Fruit fly (Drosophila melanogaster): ENCODE results near the gene PK1-R.

The PK1-R gene

DNA sequence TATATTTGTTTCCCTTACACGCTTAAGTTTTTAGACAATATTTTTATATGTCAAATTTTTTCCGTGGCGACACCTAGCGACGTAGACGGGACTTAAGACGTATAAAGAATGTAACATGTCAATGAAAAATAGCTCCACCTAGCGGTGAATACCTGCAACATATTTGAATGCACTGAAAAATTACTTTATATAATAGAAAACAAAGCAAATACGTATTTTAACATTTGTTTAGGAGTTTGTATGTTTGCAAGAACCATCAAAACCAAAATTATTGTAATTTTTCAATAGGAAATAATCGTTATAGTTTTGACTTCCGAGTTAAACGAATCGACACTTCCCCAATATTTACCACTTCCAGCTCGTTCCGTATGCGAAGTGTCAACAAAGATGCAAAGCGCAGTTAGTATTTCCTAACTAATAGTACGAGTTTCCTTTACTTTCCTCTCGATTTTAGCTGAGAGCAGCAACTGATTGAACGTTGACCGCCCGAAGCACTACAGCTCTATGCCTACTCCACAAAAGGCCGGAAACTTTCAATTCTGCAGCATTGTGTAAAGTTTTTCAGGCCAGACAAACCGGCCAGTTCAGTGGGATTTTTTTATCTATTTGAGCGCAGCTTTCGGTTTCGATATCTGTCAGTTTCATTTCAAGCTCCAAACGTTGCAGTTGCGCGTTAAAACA is 13.9 kb downstream of the PK1-R start, which contains the start of gene Npc2b (continued):
- TF ChIP-seq CG9139 (GFP tag; optimal IDR thresholded peaks at IDR 0.05), result no peak
- TF ChIP-seq Hr39 (GFP tag; optimal IDR thresholded peaks at IDR 0.05), result peak; percentile 66
- peak; percentile 73 for TF ChIP-seq CG31627 (GFP tag; optimal IDR thresholded peaks at IDR 0.05)
- TF ChIP-seq CG10669 (GFP tag; optimal IDR thresholded peaks at IDR 0.05), result no peak
- TF ChIP-seq Met (GFP tag; optimal IDR thresholded peaks at IDR 0.05), result peak; percentile 39
- peak; percentile 78 for TF ChIP-seq svp (GFP tag)
- peak; percentile 45 for TF ChIP-seq pdm3 (GFP tag; optimal IDR thresholded peaks at IDR 0.05)
- peak; percentile 69 for TF ChIP-seq CG8119 (GFP tag; IDR thresholded peaks at IDR 0.05)
- peak; percentile 49 for TF ChIP-seq net (GFP tag; optimal IDR thresholded peaks at IDR 0.05)
- TF ChIP-seq Sox102F (GFP tag; optimal IDR thresholded peaks at IDR 0.05), result peak; percentile 27
- peak; percentile 63 for TF ChIP-seq Sox14 (GFP tag; optimal IDR thresholded peaks at IDR 0.05)
- peak; percentile 13 for TF ChIP-seq spab (GFP tag; optimal IDR thresholded peaks at IDR 0.05)
- TF ChIP-seq Sox15 (GFP tag; optimal IDR thresholded peaks at IDR 0.05), result no peak
- TF ChIP-seq CG8632 (GFP tag; optimal IDR thresholded peaks at IDR 0.05), result peak; percentile 25
- TF ChIP-seq CG8319 (GFP tag; optimal IDR thresholded peaks at IDR 0.05), result no peak
- no peak for TF ChIP-seq CG6808 (GFP tag; optimal IDR thresholded peaks at IDR 0.05)
- TF ChIP-seq Smox (GFP tag; optimal IDR thresholded peaks at IDR 0.05), result peak; percentile 49
- peak; percentile 48 for TF ChIP-seq achi (GFP tag; optimal IDR thresholded peaks at IDR 0.05)
- peak; percentile 35 for TF ChIP-seq acj6 (GFP tag; optimal IDR thresholded peaks at IDR 0.05)
- no peak for TF ChIP-seq ss (GFP tag; optimal IDR thresholded peaks at IDR 0.05)
- no peak for TF ChIP-seq dsx (GFP tag; optimal IDR thresholded peaks at IDR 0.05; ENCODE audit: poor library complexity, severe bottlenecking)
- no peak for TF ChIP-seq eg (GFP tag; IDR thresholded peaks at IDR 0.05)
- TF ChIP-seq esn (GFP tag; optimal IDR thresholded peaks at IDR 0.05), result peak; percentile 53

DNA sequence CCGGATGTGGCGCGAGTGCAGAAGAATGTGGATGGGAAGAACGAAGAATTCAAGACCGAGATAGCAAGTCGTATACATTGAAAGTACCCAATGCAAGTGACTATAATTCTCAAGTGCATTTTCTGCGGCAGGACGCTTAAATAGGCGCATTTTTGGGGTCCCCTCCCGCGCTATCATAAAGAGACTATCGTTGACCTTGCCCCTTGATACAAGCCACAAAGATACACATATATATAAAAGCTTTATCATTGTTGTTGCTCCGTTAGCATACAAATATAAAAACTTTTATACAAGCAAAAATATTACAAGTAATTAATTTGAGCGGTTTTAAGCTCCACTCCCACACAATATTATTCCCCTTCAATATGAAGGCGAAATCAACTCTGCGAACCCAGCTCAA is 14.8 kb downstream of the PK1-R start:
- TF ChIP-seq Eip78C (GFP tag) (peak; percentile 66), svp (GFP tag) (peak; percentile 73), ss (GFP tag; optimal IDR thresholded peaks at IDR 0.05) (peak; percentile 3 to 42), CG8632 (GFP tag; optimal IDR thresholded peaks at IDR 0.05) (no peak), dsx (GFP tag; optimal IDR thresholded peaks at IDR 0.05; ENCODE audit: poor library complexity, severe bottlenecking) (peak; percentile 58)

DNA sequence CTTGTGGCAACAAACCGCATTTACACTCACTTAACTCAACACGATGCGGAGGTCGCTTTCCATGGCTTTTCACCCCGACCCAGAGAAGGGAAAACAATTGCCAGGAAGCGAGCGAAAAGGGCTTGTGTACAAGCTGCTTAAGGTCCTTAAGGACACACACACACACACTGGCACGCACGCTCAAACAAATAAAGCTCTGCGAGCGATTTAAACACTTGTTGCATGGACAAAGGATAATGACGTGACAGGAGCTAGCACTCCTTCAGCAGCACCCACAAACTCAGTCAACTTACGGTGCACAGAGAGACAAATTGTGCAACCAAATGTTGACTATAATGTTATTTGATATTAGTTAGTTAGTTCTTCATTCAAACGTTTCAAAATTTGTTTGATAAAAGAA is 17.4 kb downstream of the PK1-R start:
- TF ChIP-seq CG15336 (GFP tag; IDR thresholded peaks at IDR 0.05) (no peak), CG31627 (GFP tag; optimal IDR thresholded peaks at IDR 0.05) (no peak), Ets96B (tag; optimal IDR thresholded peaks at IDR 0.05) (peak; percentile 2), Eip78C (GFP tag) (peak; percentile 55), Hr38 (GFP tag; optimal IDR thresholded peaks at IDR 0.05) (no peak), CG11902 (GFP tag; optimal IDR thresholded peaks at IDR 0.05) (no peak)

DNA sequence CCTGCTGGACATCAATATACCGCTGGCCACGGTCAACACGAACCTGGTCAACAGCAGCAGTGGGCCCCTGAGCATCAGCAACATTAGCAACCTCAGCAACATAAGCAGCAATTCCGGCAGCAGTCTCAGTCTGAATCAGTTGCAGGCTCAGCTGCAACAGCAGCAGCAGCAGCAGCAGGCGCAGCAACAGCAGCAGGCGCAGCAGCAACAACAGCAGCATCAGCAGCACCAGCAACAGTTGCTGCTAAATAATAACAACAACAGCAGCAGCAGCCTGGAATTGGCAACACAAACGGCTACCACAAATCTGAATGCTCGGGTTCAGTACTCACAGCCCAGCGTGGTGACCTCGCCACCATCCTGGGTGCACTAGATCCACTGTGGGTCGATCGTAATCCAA is 21.4 kb downstream of the PK1-R start:
- TF ChIP-seq CG8119 (GFP tag; IDR thresholded peaks at IDR 0.05) (no peak), vri (GFP tag; optimal IDR thresholded peaks at IDR 0.05) (no peak), CG31627 (GFP tag; optimal IDR thresholded peaks at IDR 0.05) (no peak), Sox15 (GFP tag; optimal IDR thresholded peaks at IDR 0.05) (no peak), fd59A (GFP tag; optimal IDR thresholded peaks at IDR 0.05) (no peak), Eip75B (GFP tag; optimal IDR thresholded peaks at IDR 0.05) (no peak), Met (GFP tag; optimal IDR thresholded peaks at IDR 0.05) (no peak), CG10669 (GFP tag; optimal IDR thresholded peaks at IDR 0.05) (no peak), acj6 (GFP tag; optimal IDR thresholded peaks at IDR 0.05) (no peak), CG4318 (GFP tag; optimal IDR thresholded peaks at IDR 0.05) (no peak), OdsH (GFP tag; optimal IDR thresholded peaks at IDR 0.05) (no peak), dac (GFP tag; optimal IDR thresholded peaks at IDR 0.05) (no peak), Blimp-1 (GFP tag; optimal IDR thresholded peaks at IDR 0.05) (no peak), dsx (GFP tag; optimal IDR thresholded peaks at IDR 0.05; ENCODE audit: poor library complexity, severe bottlenecking) (no peak), CG6276 (GFP tag; optimal IDR thresholded peaks at IDR 0.05) (no peak)
